Worm (Caenorhabditis elegans) whole organism, L1 larva: ENCODE measurements around the gene bud-31.
A peak's percentile ranks its signal among the peaks of the same experiment; 100 is the strongest.

Source experiments
- C16A3.4 ChIP-seq: fragments of 150-350 bp; optimal IDR thresholded peaks from 2 replicates; lab custom pipeline; 2014; ENCODE audit warnings: missing biosample characterization, missing genetic modification characterization
- aha-1 ChIP-seq: fragments of 150-350 bp; optimal IDR thresholded peaks from 2 replicates; lab custom pipeline; 2014; ENCODE audit warnings: missing biosample characterization, missing genetic modification characterization
- ama-1 ChIP-seq: fragments of 150-350 bp; optimal IDR thresholded peaks from 2 replicates; lab custom pipeline; 2014
- blmp-1 ChIP-seq: fragments of 150-350 bp; optimal IDR thresholded peaks from 2 replicates; lab custom pipeline; 2014; ENCODE audit warnings: missing biosample characterization, missing genetic modification characterization
- ceh-63 ChIP-seq: fragments of 200-800 bp; sonication (Bioruptor generic); optimal IDR thresholded peaks from 2 replicates; lab custom pipeline; 2018; ENCODE audit warnings: mild to moderate bottlenecking, missing genetic modification characterization, missing compliant biosample characterization
- ces-1 ChIP-seq: fragments of 150-350 bp; optimal IDR thresholded peaks from 2 replicates; lab custom pipeline; 2014; ENCODE audit warnings: missing biosample characterization, missing genetic modification reagents, missing genetic modification characterization
- dsc-1 ChIP-seq: sonication (generic microtip); optimal IDR thresholded peaks from 2 replicates; lab custom pipeline; 2016; ENCODE audit warnings: mild to moderate bottlenecking, missing genetic modification characterization, missing compliant biosample characterization
- efl-1 ChIP-seq, 4 experiments: fragments of 150-350 bp; optimal IDR thresholded peaks in 3 of 4; peaks in 1 of 4; 1 replicate in 1 of 4; 2 replicates in 3 of 4; lab custom pipeline; 2014; ENCODE audit warnings: missing biosample characterization in 2 of 4, missing genetic modification characterization in 2 of 4, missing genetic modification reagents in 2 of 4
- egl-13 ChIP-seq: sonication (generic microtip); optimal IDR thresholded peaks from 2 replicates; lab custom pipeline; 2016; ENCODE audit warnings: missing genotype, missing genetic modification reagents, missing genetic modification characterization, missing compliant biosample characterization
- elt-2 ChIP-seq: sonication (generic microtip); optimal IDR thresholded peaks from 2 replicates; lab custom pipeline; 2016; ENCODE audit warnings: missing genetic modification characterization, mild to moderate bottlenecking, inconsistent platforms, missing compliant biosample characterization, missing genetic modification reagents
- elt-3 ChIP-seq, 6 experiments: fragments of 150-350 bp in 1 of 6; sonication (generic microtip); optimal IDR thresholded peaks; 2 replicates each; lab custom pipeline; 2017 to 2018; ENCODE audit warnings: missing biosample characterization in 6 of 6, missing genetic modification characterization in 6 of 6, inconsistent platforms in 1 of 6
- fkh-10 ChIP-seq: sonication (generic microtip); optimal IDR thresholded peaks from 2 replicates; lab custom pipeline; 2017; ENCODE audit warnings: missing biosample characterization, missing genetic modification reagents, missing genetic modification characterization
- fkh-4 ChIP-seq: sonication (generic microtip); optimal IDR thresholded peaks from 2 replicates; lab custom pipeline; 2016; ENCODE audit warnings: missing compliant biosample characterization, missing genetic modification characterization, borderline replicate concordance
- fkh-8 ChIP-seq: sonication (generic microtip); optimal IDR thresholded peaks from 2 replicates; lab custom pipeline; 2016; ENCODE audit warnings: mild to moderate bottlenecking, missing genetic modification characterization, missing compliant biosample characterization
- fos-1 ChIP-seq: fragments of 150-350 bp; optimal IDR thresholded peaks from 2 replicates; lab custom pipeline; 2014; ENCODE audit warnings: missing biosample characterization, missing genetic modification characterization
- hpl-2 ChIP-seq: fragments of 150-350 bp; optimal IDR thresholded peaks from 2 replicates; lab custom pipeline; 2014; ENCODE audit warnings: missing biosample characterization, missing genetic modification reagents, missing genetic modification characterization
- irx-1 ChIP-seq: sonication (generic microtip); optimal IDR thresholded peaks from 2 replicates; lab custom pipeline; 2016; ENCODE audit warnings: missing genetic modification characterization, missing compliant biosample characterization
- jun-1 ChIP-seq: fragments of 150-350 bp; optimal IDR thresholded peaks from 2 replicates; lab custom pipeline; 2014; ENCODE audit warnings: missing biosample characterization, missing genetic modification reagents, missing genetic modification characterization
- lin-14 ChIP-seq: fragments of 200-800 bp; sonication (Bioruptor generic); optimal IDR thresholded peaks from 2 replicates; lab custom pipeline; 2018; ENCODE audit warnings: mild to moderate bottlenecking, missing genetic modification characterization, moderate library complexity, missing compliant biosample characterization
- lin-35 ChIP-seq, 2 experiments: fragments of 150-350 bp; optimal IDR thresholded peaks; 2 replicates each; lab custom pipeline; 2014; ENCODE audit warnings: missing biosample characterization in 2 of 2, missing genetic modification characterization in 2 of 2, missing genetic modification reagents in 2 of 2
- lir-3 ChIP-seq: sonication (generic microtip); optimal IDR thresholded peaks from 2 replicates; lab custom pipeline; 2016; ENCODE audit warnings: mild to moderate bottlenecking, missing genetic modification characterization, moderate library complexity, missing compliant biosample characterization; ENCODE audit not compliant: poor library complexity
- lsy-2 ChIP-seq, 2 experiments: fragments of 150-350 bp; optimal IDR thresholded peaks; 2 replicates each; lab custom pipeline; 2014; ENCODE audit warnings: missing biosample characterization in 2 of 2, missing genetic modification characterization in 2 of 2
- mdl-1 ChIP-seq, 2 experiments: fragments of 150-350 bp; optimal IDR thresholded peaks; 2 replicates each; lab custom pipeline; 2014 to 2017; ENCODE audit warnings: missing biosample characterization in 2 of 2, missing genetic modification characterization in 2 of 2, inconsistent platforms in 1 of 2
- mef-2 ChIP-seq: fragments of 150-350 bp; optimal IDR thresholded peaks from 2 replicates; lab custom pipeline; 2014; ENCODE audit warnings: missing biosample characterization, missing genetic modification characterization
- mep-1 ChIP-seq: fragments of 150-350 bp; optimal IDR thresholded peaks from 2 replicates; lab custom pipeline; 2014; ENCODE audit warnings: missing biosample characterization, missing genetic modification characterization
- nhr-11 ChIP-seq: fragments of 150-350 bp; optimal IDR thresholded peaks from 2 replicates; lab custom pipeline; 2014; ENCODE audit warnings: missing biosample characterization, missing genetic modification characterization
- nhr-20 ChIP-seq: sonication (generic microtip); optimal IDR thresholded peaks from 2 replicates; lab custom pipeline; 2016; ENCODE audit warnings: mild to moderate bottlenecking, missing genetic modification characterization, missing compliant biosample characterization
- nhr-28 ChIP-seq: fragments of 150-350 bp; optimal IDR thresholded peaks from 2 replicates; lab custom pipeline; 2014; ENCODE audit warnings: missing biosample characterization, missing genetic modification characterization
- nhr-47 ChIP-seq: sonication (generic microtip); optimal IDR thresholded peaks from 2 replicates; lab custom pipeline; 2016; ENCODE audit warnings: mild to moderate bottlenecking, missing genetic modification characterization, moderate library complexity, missing compliant biosample characterization
- nhr-76 ChIP-seq: sonication (generic microtip); optimal IDR thresholded peaks from 2 replicates; lab custom pipeline; 2017; ENCODE audit warnings: missing biosample characterization, missing genetic modification characterization
- nhr-85 ChIP-seq: sonication (generic microtip); peaks from one replicate; lab custom pipeline; 2016; ENCODE audit warnings: missing genetic modification characterization, inconsistent platforms, missing compliant biosample characterization
- pag-3 ChIP-seq: sonication (generic microtip); optimal IDR thresholded peaks from 2 replicates; lab custom pipeline; 2017; ENCODE audit warnings: missing genetic modification characterization, mild to moderate bottlenecking, missing compliant biosample characterization, antibody characterized with exemption, borderline replicate concordance; ENCODE audit not compliant: insufficient read depth
- pax-3 ChIP-seq: fragments of 200-800 bp; sonication (Bioruptor generic); optimal IDR thresholded peaks from 2 replicates; lab custom pipeline; 2018; ENCODE audit warnings: mild to moderate bottlenecking, missing genetic modification characterization, moderate library complexity, missing compliant biosample characterization
- pqm-1 ChIP-seq: sonication (generic microtip); optimal IDR thresholded peaks from 3 replicates; lab custom pipeline; 2017; ENCODE audit warnings: missing biosample characterization, missing genetic modification characterization
- rnt-1 ChIP-seq: sonication (generic microtip); optimal IDR thresholded peaks from 2 replicates; lab custom pipeline; 2016; ENCODE audit warnings: mild to moderate bottlenecking, missing genetic modification characterization, moderate library complexity, missing compliant biosample characterization
- skn-1 ChIP-seq: fragments of 150-350 bp; optimal IDR thresholded peaks from 2 replicates; lab custom pipeline; 2014; ENCODE audit warnings: missing biosample characterization, missing genetic modification characterization
- snpc-4 ChIP-seq: fragments of 150-350 bp; optimal IDR thresholded peaks from 2 replicates; lab custom pipeline; 2014; ENCODE audit warnings: missing biosample characterization, missing genetic modification characterization
- snu-23 ChIP-seq: sonication (generic microtip); optimal IDR thresholded peaks from 2 replicates; lab custom pipeline; 2016; ENCODE audit warnings: missing genetic modification characterization, missing compliant biosample characterization
- sox-4 ChIP-seq: sonication (generic microtip); optimal IDR thresholded peaks from 2 replicates; lab custom pipeline; 2016; ENCODE audit warnings: missing genetic modification characterization, missing compliant biosample characterization
- swsn-7 ChIP-seq: sonication (generic microtip); optimal IDR thresholded peaks from 2 replicates; lab custom pipeline; 2016; ENCODE audit warnings: missing genetic modification characterization, missing compliant biosample characterization
- tbx-2 ChIP-seq: sonication (generic microtip); optimal IDR thresholded peaks from 2 replicates; lab custom pipeline; 2016; ENCODE audit warnings: missing genetic modification characterization, missing compliant biosample characterization
- tlp-1 ChIP-seq: fragments of 150-350 bp; optimal IDR thresholded peaks from 2 replicates; lab custom pipeline; 2014; ENCODE audit warnings: missing biosample characterization, missing genetic modification characterization
- unc-30 ChIP-seq: sonication (generic microtip); optimal IDR thresholded peaks from 2 replicates; lab custom pipeline; 2017; ENCODE audit warnings: missing biosample characterization, missing genetic modification characterization
- unc-98 ChIP-seq: fragments of 200-800 bp; sonication (Bioruptor generic); IDR thresholded peaks from 2 replicates; pipeline ENCODE4 v1.3.6; 2022; ENCODE audit warnings: missing genetic modification characterization, missing compliant biosample characterization
- vab-15 ChIP-seq: sonication (generic microtip); optimal IDR thresholded peaks from 2 replicates; lab custom pipeline; 2017; ENCODE audit warnings: missing genotype, mild to moderate bottlenecking, missing genetic modification characterization, missing compliant biosample characterization
- zag-1 ChIP-seq: fragments of 150-350 bp; optimal IDR thresholded peaks from 2 replicates; lab custom pipeline; 2014; ENCODE audit warnings: missing biosample characterization, missing genetic modification characterization
- ztf-4 ChIP-seq: fragments of 150-350 bp; optimal IDR thresholded peaks from 2 replicates; lab custom pipeline; 2014; ENCODE audit warnings: missing biosample characterization, missing genetic modification characterization

The bud-31 gene

DNA sequence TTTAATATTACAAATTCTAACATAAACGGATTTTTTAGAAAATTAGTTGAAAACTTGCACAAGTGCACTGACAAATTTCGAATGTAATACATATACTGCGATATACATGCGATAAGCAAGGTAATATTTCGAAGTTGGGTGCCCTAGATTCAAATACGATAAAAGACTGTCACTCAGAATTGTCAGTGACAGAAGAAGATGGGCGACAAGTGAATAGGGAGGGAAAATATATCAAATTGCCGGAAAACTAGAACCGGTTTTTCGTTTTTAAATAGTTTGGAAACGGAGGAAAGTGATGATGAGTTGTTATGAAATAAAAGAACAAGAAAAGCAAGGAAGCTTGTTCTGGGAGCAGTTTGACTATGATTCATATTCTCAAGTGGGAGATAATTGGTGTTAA, 37.7 kb upstream of the bud-31 start:
- TF ChIP-seq hpl-2 (GFP tag; lab: Kevin White, UChicago) (no peak), snu-23 (peak; percentile 21), lin-14 (GFP tag; lab: Kevin White, UChicago) (peak; percentile 55), unc-30 (no peak), mdl-1 (tag; optimal IDR thresholded peaks at IDR 0.05; lab: Kevin White, UChicago) (no peak), fkh-10 (GFP tag; lab: Kevin White, UChicago) (no peak), vab-15 (tag; lab: Kevin White, UChicago) (no peak), ces-1 (no peak), C16A3.4 (tag; lab: Kevin White, UChicago) (no peak), fos-1 (no peak), ceh-63 (GFP tag; lab: Kevin White, UChicago) (no peak), mef-2 (tag; lab: Kevin White, UChicago) (no peak), fkh-4 (no peak), efl-1 (optimal IDR thresholded peaks at IDR 0.05; lab: Kevin White, UChicago) (no peak), efl-1 (GFP tag; optimal IDR thresholded peaks at IDR 0.05 in 1 of 2; lab: Kevin White, UChicago) (no peak), egl-13 (tag; lab: Kevin White, UChicago) (no peak), nhr-11 (no peak), nhr-76 (tag; lab: Kevin White, UChicago) (no peak), aha-1 (tag; lab: Kevin White, UChicago) (no peak), lir-3 (no peak), mep-1 (tag; lab: Kevin White, UChicago) (peak; percentile 26), dsc-1 (tag; lab: Kevin White, UChicago) (no peak), rnt-1 (tag; lab: Kevin White, UChicago) (peak; percentile 14), blmp-1 (peak; percentile 67), elt-2 (tag; lab: Kevin White, UChicago) (no peak), nhr-28 (tag; lab: Kevin White, UChicago) (no peak), tlp-1 (tag; lab: Kevin White, UChicago) (no peak), zag-1 (no peak), nhr-20 (no peak), ama-1 (no peak), ztf-4 (tag; lab: Kevin White, UChicago) (no peak), skn-1 (tag; lab: Kevin White, UChicago) (no peak), swsn-7 (no peak), jun-1 (tag; lab: Kevin White, UChicago) (no peak), pax-3 (tag; lab: Kevin White, UChicago) (no peak), fkh-8 (tag; lab: Kevin White, UChicago) (no peak), elt-3 (tag; optimal IDR thresholded peaks at IDR 0.05; lab: Kevin White, UChicago) (no peak), snpc-4 (tag; lab: Kevin White, UChicago) (no peak), pqm-1 (tag; lab: Kevin White, UChicago) (no peak), sox-4 (tag; lab: Kevin White, UChicago) (no peak), nhr-85 (tag; lab: Kevin White, UChicago) (peak; percentile 87), tbx-2 (tag; lab: Kevin White, UChicago) (no peak), unc-98 (no peak), pag-3 (tag; lab: Kevin White, UChicago) (no peak)

DNA sequence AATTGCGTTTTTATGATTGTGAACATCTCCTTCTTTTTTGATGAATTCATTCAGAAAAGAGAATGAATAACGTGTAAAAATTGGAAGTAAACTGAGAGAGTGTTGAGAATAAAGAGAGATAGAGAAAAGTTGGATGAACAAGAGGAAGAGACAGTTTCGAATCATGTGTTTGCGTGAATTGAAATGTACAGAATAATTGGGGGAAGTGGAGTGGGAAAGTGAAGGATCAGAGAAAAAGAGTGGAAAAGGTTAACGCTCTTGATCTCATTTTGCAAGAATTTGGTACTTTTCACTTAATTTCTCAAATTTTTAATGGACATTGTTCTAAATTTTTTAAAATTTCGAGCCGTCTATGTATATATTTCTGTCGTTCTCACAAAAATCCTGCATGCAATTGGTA, 37.0 kb upstream of the bud-31 start:
- TF ChIP-seq C16A3.4 (tag; lab: Kevin White, UChicago) (no peak), blmp-1 (peak; percentile 87), lsy-2 (tag; optimal IDR thresholded peaks at IDR 0.05; lab: Kevin White, UChicago) (peak in 1 of 2 experiments; percentile 23), lir-3 (no peak), lin-14 (GFP tag; lab: Kevin White, UChicago) (peak; percentile 64), mef-2 (tag; lab: Kevin White, UChicago) (no peak), irx-1 (tag; lab: Kevin White, UChicago) (no peak), pag-3 (tag; lab: Kevin White, UChicago) (no peak), nhr-85 (tag; lab: Kevin White, UChicago) (peak; percentile 74), elt-3 (tag; optimal IDR thresholded peaks at IDR 0.05; lab: Kevin White, UChicago) (peak in 1 of 6 experiments; percentile 27), lin-35 (GFP tag; optimal IDR thresholded peaks at IDR 0.05; lab: Kevin White, UChicago) (peak in 1 of 2 experiments; percentile 26), nhr-47 (no peak), mep-1 (tag; lab: Kevin White, UChicago) (peak; percentile 32), snu-23 (peak; percentile 22), nhr-20 (peak; percentile 3)
